Fruit fly (Drosophila melanogaster): Measurements from ENCODE around the gene CG31522.

CG31522 gene

DNA sequence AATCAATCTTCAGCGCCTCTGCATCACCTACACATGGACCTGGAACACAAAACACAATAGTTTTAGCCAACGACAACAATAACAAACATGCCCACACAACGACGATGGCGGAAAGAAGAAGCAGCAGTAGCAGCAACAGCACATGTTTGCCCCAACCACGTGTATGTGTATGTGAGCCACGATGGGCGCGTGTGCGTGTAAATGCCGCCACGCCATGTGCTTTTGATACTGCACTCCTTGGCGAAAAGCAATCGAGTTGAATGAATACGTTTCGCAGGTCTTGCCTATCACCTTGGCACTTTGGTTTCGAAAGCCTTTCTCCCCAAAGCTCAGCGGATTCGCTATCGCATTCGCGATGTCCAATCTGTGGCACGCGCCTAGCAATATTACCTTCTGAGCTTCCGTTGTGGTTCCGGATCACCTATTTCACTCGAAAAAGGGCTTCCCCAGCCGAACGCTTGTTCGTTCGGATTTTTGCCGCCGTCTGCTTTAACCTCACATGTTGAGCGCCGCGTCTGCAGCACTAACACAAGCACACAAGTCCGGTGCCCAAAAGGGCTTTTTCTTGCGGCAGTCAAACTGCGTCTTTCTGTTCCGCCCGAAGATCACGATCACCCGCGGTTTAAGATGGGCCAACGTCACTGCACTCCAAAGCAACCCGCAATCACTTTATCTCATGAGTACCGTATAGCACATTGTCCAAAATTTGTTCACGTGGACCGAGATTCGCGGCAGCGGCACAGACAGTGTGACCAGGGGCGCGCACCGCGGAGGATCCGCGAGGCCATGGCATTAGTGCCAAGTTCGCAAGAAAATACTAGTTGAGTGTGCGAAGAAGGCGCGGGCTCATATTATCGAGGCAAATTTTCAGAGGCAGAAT, 33.9 kb downstream of the CG31522 start, which contains the start of gene srl:
TSS of gene srl (minus strand) at position 751 of the 880 bp plus-strand sequence.
- TF ChIP-seq Myc (optimal IDR thresholded peaks at IDR 0.05): peak; percentile 61
- TF ChIP-seq sage (GFP tag; optimal IDR thresholded peaks at IDR 0.05): no peak
- no peak for TF ChIP-seq Rel (GFP tag; optimal IDR thresholded peaks at IDR 0.05)
- TF ChIP-seq Rel (tag; optimal IDR thresholded peaks at IDR 0.05): peak; percentile 66
- TF ChIP-seq Hr83 (GFP tag; optimal IDR thresholded peaks at IDR 0.05; ENCODE audit: poor library complexity, severe bottlenecking): peak; percentile 40

DNA sequence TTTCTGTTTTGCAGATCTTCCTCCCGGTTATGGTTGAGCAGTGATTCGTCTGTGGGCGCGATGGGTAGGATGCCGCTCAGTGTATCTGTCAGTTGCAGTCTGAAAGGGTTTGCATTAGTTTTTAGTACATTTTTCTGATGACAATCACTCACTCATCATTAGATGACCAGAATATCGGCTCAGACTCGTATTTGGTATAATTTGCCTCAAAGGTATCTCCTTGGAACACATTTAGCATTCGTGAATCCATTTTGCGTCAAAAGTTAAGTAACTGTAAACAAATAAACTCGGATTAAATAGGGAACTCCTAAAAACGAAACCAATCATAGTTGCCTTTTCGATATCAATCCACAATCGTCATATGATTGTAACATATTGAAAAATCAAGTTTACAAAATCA, 36.0 kb downstream of the CG31522 start, which contains the start of gene CG31525:
TSS of gene CG31525 (plus strand) at position 301 of the 400 bp plus-strand sequence.
- TF ChIP-seq lola (GFP tag; optimal IDR thresholded peaks at IDR 0.05): no peak
- TF ChIP-seq psq (GFP tag; optimal IDR thresholded peaks at IDR 0.05): no peak
- no peak for TF ChIP-seq dl (GFP tag; optimal IDR thresholded peaks at IDR 0.05; ENCODE audit: insufficient read depth in 1 of 2, partially characterized antibody in 2 of 2)
- no peak for TF ChIP-seq dsf (GFP tag; optimal IDR thresholded peaks at IDR 0.05; ENCODE audit: borderline replicate concordance)
- no peak for TF ChIP-seq ey (GFP tag; optimal IDR thresholded peaks at IDR 0.05)
- no peak for TF ChIP-seq Jra (GFP tag; optimal IDR thresholded peaks at IDR 0.05)
- TF ChIP-seq CrebA (GFP tag; optimal IDR thresholded peaks at IDR 0.05; ENCODE audit: borderline replicate concordance): no peak
- no peak for TF ChIP-seq sv (GFP tag; optimal IDR thresholded peaks at IDR 0.05)
- TF ChIP-seq Abd-B (GFP tag; optimal IDR thresholded peaks at IDR 0.05): no peak
- TF ChIP-seq usp (GFP tag; optimal IDR thresholded peaks at IDR 0.05): no peak
- no peak for TF ChIP-seq br (GFP tag; optimal IDR thresholded peaks at IDR 0.05)
- TF ChIP-seq tai (GFP tag; optimal IDR thresholded peaks at IDR 0.05): no peak

DNA sequence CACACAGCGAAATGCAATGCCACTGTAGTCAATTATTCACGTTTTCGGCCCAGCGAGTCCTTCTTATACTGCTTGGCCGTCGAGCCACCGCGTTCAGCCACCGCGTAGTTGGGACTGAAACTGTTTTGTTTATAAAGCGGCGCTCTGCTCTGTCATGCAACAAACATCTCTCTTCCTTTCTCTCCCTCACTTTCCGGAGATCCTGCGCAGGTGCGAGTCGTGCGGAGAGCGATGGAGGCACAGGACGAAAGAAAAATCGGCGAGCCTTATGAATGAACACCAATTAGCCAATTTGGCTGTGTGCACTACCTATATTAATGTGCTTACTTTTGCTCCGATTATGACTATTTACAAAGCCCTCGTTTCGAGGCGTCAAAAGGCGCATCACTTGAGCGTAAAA, 43.2 kb downstream of the CG31522 start, which contains the start of gene CG32944:
TSS of gene CG32944 (minus strand) at position 97 of the 400 bp plus-strand sequence.
- TF ChIP-seq lola (GFP tag; optimal IDR thresholded peaks at IDR 0.05): no peak
- TF ChIP-seq brk (GFP tag; optimal IDR thresholded peaks at IDR 0.05): no peak
- TF ChIP-seq Dif (GFP tag; optimal IDR thresholded peaks at IDR 0.05; ENCODE audit: partially characterized antibody): peak; percentile 38
- TF ChIP-seq Vsx2 (GFP tag; optimal IDR thresholded peaks at IDR 0.05; ENCODE audit: partially characterized antibody): peak; percentile 58

DNA sequence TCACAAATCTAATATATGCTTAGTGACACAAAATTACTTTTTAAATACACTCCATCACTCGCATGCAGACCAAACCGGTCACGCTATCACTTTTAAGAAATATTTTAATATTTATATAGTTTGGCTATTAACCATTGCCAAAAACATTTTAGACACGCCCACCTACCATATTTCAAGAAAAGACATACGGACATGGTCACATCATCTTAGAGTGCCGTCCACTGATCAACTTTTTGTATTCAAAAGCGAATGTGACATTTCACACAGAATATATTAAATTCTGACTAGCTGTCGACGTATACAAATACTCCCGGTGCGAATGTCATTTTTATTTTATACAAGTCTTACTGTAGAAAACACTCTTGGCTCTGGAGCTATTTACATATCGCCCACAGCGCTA, 46.5 kb downstream of the CG31522 start, which contains the start of gene CG31528:
TSS of gene CG31528 (plus strand) at position 301 of the 400 bp plus-strand sequence.
- no peak for TF ChIP-seq Vsx2 (GFP tag; optimal IDR thresholded peaks at IDR 0.05; ENCODE audit: partially characterized antibody)
- TF ChIP-seq CG32264 (GFP tag; optimal IDR thresholded peaks at IDR 0.05): no peak
- no peak for TF ChIP-seq fru (GFP tag; optimal IDR thresholded peaks at IDR 0.05)
- TF ChIP-seq jim (GFP tag; optimal IDR thresholded peaks at IDR 0.05): no peak
- no peak for TF ChIP-seq brk (GFP tag; optimal IDR thresholded peaks at IDR 0.05)
- no peak for TF ChIP-seq br (GFP tag; optimal IDR thresholded peaks at IDR 0.05)
- no peak for TF ChIP-seq Rel (GFP tag; optimal IDR thresholded peaks at IDR 0.05)
- no peak for TF ChIP-seq Rel (tag; optimal IDR thresholded peaks at IDR 0.05)
- no peak for TF ChIP-seq woc (GFP tag; optimal IDR thresholded peaks at IDR 0.05)
- no peak for TF ChIP-seq HLH106 (tag; optimal IDR thresholded peaks at IDR 0.05)
- no peak for TF ChIP-seq dl (GFP tag; optimal IDR thresholded peaks at IDR 0.05; ENCODE audit: insufficient read depth in 1 of 2, partially characterized antibody in 2 of 2)
- TF ChIP-seq pan (optimal IDR thresholded peaks at IDR 0.05): no peak
- no peak for TF ChIP-seq tai (GFP tag; optimal IDR thresholded peaks at IDR 0.05)
- TF ChIP-seq N (GFP tag; optimal IDR thresholded peaks at IDR 0.05): no peak
- TF ChIP-seq Myc (optimal IDR thresholded peaks at IDR 0.05): no peak
- TF ChIP-seq Dfd (GFP tag; optimal IDR thresholded peaks at IDR 0.05): no peak
- no peak for TF ChIP-seq OdsH (GFP tag; optimal IDR thresholded peaks at IDR 0.05)
- TF ChIP-seq GATAd (GFP tag; optimal IDR thresholded peaks at IDR 0.05): no peak
- no peak for TF ChIP-seq Abd-B (GFP tag; optimal IDR thresholded peaks at IDR 0.05)
- TF ChIP-seq Hr78 (GFP tag; optimal IDR thresholded peaks at IDR 0.05): no peak
- TF ChIP-seq h (GFP tag; optimal IDR thresholded peaks at IDR 0.05): no peak
